Worm (Caenorhabditis elegans): ENCODE results near the gene rab-28.

The rab-28 gene

ce11 chrIV:9196023-9196636 is 47.7 kb downstream of the rab-28 start (continued):
- peak; percentile 79 for TF ChIP-seq hmg-1.1 (GFP tag; IDR thresholded peaks at IDR 0.05)
- TF ChIP-seq lin-29 (GFP tag; IDR thresholded peaks at IDR 0.05) = peak; percentile 97
- peak; percentile 87 to 98; a peak in 3 of 4 replicates for TF ChIP-seq madf-5 (GFP tag; IDR thresholded peaks at IDR 0.05)
- peak; percentile 98 for TF ChIP-seq T26A8.4 (GFP tag; IDR thresholded peaks at IDR 0.05)
- peak; percentile 76 for TF ChIP-seq T20F7.1 (GFP tag; optimal IDR thresholded peaks at IDR 0.05)
- TF ChIP-seq Y48G9A.11 (GFP tag; IDR thresholded peaks at IDR 0.05) = peak; percentile 99

- 0 out of 2 replicates have a peak, but pooled peaks have one; percentile 7 for TF ChIP-seq lin-38 (GFP tag; IDR thresholded peaks at IDR 0.05)
- peak in 1 of 2 experiments; percentile 16 for TF ChIP-seq lsy-2 (tag; optimal IDR thresholded peaks at IDR 0.05)
Observed at ce11 chrIV:9194524-9194923, 49.3 kb downstream of the rab-28 start, which contains the start of gene C46C2.7. Gene C46C2.7 (plus strand): TSS chrIV:9194824.

- no peak for TF ChIP-seq lin-29 (GFP tag; IDR thresholded peaks at IDR 0.05)
- no peak for TF ChIP-seq zip-2 (tag; optimal IDR thresholded peaks at IDR 0.05)
- no peak for TF ChIP-seq nhr-42 (GFP tag; IDR thresholded peaks at IDR 0.05)
- TF ChIP-seq nhr-77 (tag; optimal IDR thresholded peaks at IDR 0.05) = no peak
- no peak for TF ChIP-seq nhr-6 (tag; optimal IDR thresholded peaks at IDR 0.05)
- peak; percentile 23 for TF ChIP-seq dve-1 (tag; optimal IDR thresholded peaks at IDR 0.05; ENCODE audit: insufficient read depth)
- TF ChIP-seq spr-3 (GFP tag; optimal IDR thresholded peaks at IDR 0.05) = no peak
- TF ChIP-seq egl-43 (GFP tag; IDR thresholded peaks at IDR 0.05) = no peak
- TF ChIP-seq lin-39 (tag; optimal IDR thresholded peaks at IDR 0.05) = no peak
- TF ChIP-seq fkh-10 (GFP tag; optimal IDR thresholded peaks at IDR 0.05) = no peak
- TF ChIP-seq aha-1 (tag) = peak; percentile 28
- TF ChIP-seq T26A8.4 (GFP tag; IDR thresholded peaks at IDR 0.05) = no peak
- TF ChIP-seq cey-2 (tag; optimal IDR thresholded peaks at IDR 0.05; ENCODE audit: borderline replicate concordance, insufficient read depth) = no peak
Observed at ce11 chrIV:9192522-9192921, 51.3 kb downstream of the rab-28 start, which contains the start of gene C46C2.5. Gene C46C2.5 (minus strand): TSS chrIV:9192622.

Data from whole organism, L4 larva.